Worm (Caenorhabditis elegans): ENCODE results near the gene Y97E10AR.2.

ce11 chrV:8039606-8040005 is 43.6 kb downstream of the Y97E10AR.2 start:
- TF ChIP-seq lin-13 (tag; optimal IDR thresholded peaks at IDR 0.05) (no peak), elt-3 (tag; optimal IDR thresholded peaks at IDR 0.05) (no peak), pha-4 (tag; optimal IDR thresholded peaks at IDR 0.05) (no peak), unc-39 (tag; optimal IDR thresholded peaks at IDR 0.05) (no peak), nhr-12 (tag; optimal IDR thresholded peaks at IDR 0.05) (no peak), lsy-2 (tag; optimal IDR thresholded peaks at IDR 0.05) (no peak), unc-120 (tag; optimal IDR thresholded peaks at IDR 0.05; ENCODE audit: poor library complexity, severe bottlenecking) (no peak), unc-62 (GFP tag; optimal IDR thresholded peaks at IDR 0.05) (no peak), nhr-237 (tag; optimal IDR thresholded peaks at IDR 0.05) (no peak), M03D4.4 (tag; optimal IDR thresholded peaks at IDR 0.05) (no peak), nhr-76 (tag; optimal IDR thresholded peaks at IDR 0.05) (no peak), ztf-11 (tag; optimal IDR thresholded peaks at IDR 0.05) (no peak), mab-5 (tag; optimal IDR thresholded peaks at IDR 0.05) (no peak)
